Worm (Caenorhabditis elegans): ENCODE results near the gene R09H10.2.
"Not testable (repeated sequence)": the region's sequence is repeated elsewhere in the genome, so short reads cannot be mapped to it uniquely, and the experiment has no call there.

Gene R09H10.2

DNA sequence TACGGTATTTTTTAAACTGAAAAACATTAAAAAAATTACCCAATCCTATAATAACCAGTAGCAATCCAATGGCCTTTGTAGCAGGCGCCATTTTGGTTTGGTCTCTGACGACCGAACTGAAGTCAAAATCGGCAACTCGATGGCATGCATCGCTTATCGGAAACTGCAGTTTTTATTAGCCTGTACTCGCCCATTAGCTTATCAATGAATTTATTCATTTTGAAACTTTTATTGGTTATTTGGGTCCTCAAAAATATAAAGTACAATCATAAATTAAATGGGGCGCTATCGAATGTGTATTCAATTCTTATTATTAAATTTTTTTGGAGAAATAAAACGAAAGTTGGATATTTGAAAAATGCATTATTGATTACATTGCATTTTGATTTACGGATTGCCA is 26.0 kb downstream of the R09H10.2 start, which contains the start of gene R09H10.5:
TSS of gene R09H10.5 (minus strand) at position 106 of the 400 bp plus-strand sequence.
- TF ChIP-seq sem-2 (GFP tag; optimal IDR thresholded peaks at IDR 0.05) (no peak), ztf-11 (tag; optimal IDR thresholded peaks at IDR 0.05) (no peak), nhr-237 (tag; optimal IDR thresholded peaks at IDR 0.05) (no peak), lin-32 (GFP tag; optimal IDR thresholded peaks at IDR 0.05) (no peak), ces-1 (GFP tag; optimal IDR thresholded peaks at IDR 0.05) (no peak), ceh-43 (GFP tag; optimal IDR thresholded peaks at IDR 0.05) (no peak), M03D4.4 (tag; optimal IDR thresholded peaks at IDR 0.05) (no peak), hlh-1 (tag; optimal IDR thresholded peaks at IDR 0.05) (no peak), ceh-83 (GFP tag; optimal IDR thresholded peaks at IDR 0.05) (no peak), tbx-8 (GFP tag; optimal IDR thresholded peaks at IDR 0.05) (no peak), drap-1 (GFP tag; optimal IDR thresholded peaks at IDR 0.05) (no peak), unc-120 (tag; optimal IDR thresholded peaks at IDR 0.05; ENCODE audit: poor library complexity, severe bottlenecking) (no peak), elt-1 (tag; optimal IDR thresholded peaks at IDR 0.05; ENCODE audit: borderline replicate concordance, insufficient read depth) (no peak), mep-1 (tag; optimal IDR thresholded peaks at IDR 0.05) (no peak), cnd-1 (tag; optimal IDR thresholded peaks at IDR 0.05) (no peak), nhr-2 (tag; optimal IDR thresholded peaks at IDR 0.05) (no peak)

DNA sequence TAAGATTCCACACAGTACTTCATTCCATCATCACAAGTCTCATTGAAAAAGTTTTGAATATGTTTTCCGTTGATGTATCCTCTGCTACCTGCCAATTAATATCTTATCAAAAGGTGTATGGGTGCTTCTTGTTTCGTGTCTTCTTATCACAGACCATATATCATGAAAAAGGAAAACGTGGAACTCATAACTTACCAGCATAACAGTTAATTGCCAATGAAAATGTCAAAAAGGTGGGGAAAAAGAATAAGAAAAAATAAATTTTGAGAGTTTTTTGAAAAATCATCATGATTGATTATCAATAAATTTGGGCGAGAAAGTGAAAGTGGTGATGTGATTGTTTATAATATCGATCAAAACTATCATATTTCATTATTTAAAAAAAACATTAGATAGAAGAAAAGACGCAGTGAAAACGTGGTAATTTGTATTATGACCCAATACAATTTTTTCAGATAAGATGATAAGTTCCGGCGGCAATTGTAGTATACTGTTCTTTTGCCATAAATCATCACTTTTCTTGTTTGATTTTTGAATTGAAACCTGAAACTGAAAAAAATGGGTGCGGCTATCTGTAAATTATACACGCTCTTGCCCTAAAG is 28.3 kb downstream of the R09H10.2 start, which contains the start of gene F56C4.4:
TSS of gene F56C4.4 (minus strand) at position 315 of the 602 bp plus-strand sequence.
- TF ChIP-seq ceh-43 (GFP tag; optimal IDR thresholded peaks at IDR 0.05) (no peak), ham-2 (GFP tag; optimal IDR thresholded peaks at IDR 0.05) (no peak), lin-32 (GFP tag; optimal IDR thresholded peaks at IDR 0.05) (no peak), unc-39 (tag; optimal IDR thresholded peaks at IDR 0.05) (no peak), blmp-1 (tag; optimal IDR thresholded peaks at IDR 0.05) (no peak), zip-8 (tag; optimal IDR thresholded peaks at IDR 0.05) (no peak)

DNA sequence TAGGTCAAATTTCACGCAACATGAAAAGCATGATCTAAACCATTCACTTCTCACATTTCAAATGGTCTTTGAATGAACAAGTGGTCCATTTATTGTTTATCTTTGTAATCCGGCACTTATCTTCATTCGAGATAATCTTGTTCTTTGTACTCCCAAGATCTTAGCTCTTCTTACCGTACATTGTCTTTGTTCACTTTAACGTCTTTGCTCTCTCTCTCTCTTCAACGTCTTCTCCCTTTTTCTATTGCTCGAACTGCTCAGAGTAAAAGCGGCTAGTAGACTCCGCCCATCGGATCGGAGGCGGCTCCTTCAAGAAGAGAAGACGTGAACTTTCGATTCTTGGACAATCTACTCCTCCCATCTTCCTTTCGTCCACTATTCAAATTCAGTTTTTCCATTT is 33.9 kb downstream of the R09H10.2 start, which contains the start of gene F56C4.1:
TSS of gene F56C4.1 (plus strand) at position 301 of the 400 bp plus-strand sequence.
- no peak for TF ChIP-seq ztf-11 (tag; optimal IDR thresholded peaks at IDR 0.05)
- TF ChIP-seq ceh-39 (tag; optimal IDR thresholded peaks at IDR 0.05): no peak
- no peak for TF ChIP-seq blmp-1 (tag; optimal IDR thresholded peaks at IDR 0.05)
- no peak for TF ChIP-seq lsy-2 (tag; optimal IDR thresholded peaks at IDR 0.05)
- TF ChIP-seq nhr-76 (tag; optimal IDR thresholded peaks at IDR 0.05): no peak
- TF ChIP-seq lin-13 (tag; optimal IDR thresholded peaks at IDR 0.05): no peak
- TF ChIP-seq ceh-43 (GFP tag; optimal IDR thresholded peaks at IDR 0.05): no peak
- no peak for TF ChIP-seq mls-2 (tag; optimal IDR thresholded peaks at IDR 0.05)
- no peak for TF ChIP-seq unc-62 (GFP tag; optimal IDR thresholded peaks at IDR 0.05)
- no peak for TF ChIP-seq drap-1 (GFP tag; optimal IDR thresholded peaks at IDR 0.05)
- no peak for TF ChIP-seq hlh-1 (tag; optimal IDR thresholded peaks at IDR 0.05)
- no peak for TF ChIP-seq ham-2 (GFP tag; optimal IDR thresholded peaks at IDR 0.05)
- TF ChIP-seq pha-4 (tag; optimal IDR thresholded peaks at IDR 0.05): no peak

DNA sequence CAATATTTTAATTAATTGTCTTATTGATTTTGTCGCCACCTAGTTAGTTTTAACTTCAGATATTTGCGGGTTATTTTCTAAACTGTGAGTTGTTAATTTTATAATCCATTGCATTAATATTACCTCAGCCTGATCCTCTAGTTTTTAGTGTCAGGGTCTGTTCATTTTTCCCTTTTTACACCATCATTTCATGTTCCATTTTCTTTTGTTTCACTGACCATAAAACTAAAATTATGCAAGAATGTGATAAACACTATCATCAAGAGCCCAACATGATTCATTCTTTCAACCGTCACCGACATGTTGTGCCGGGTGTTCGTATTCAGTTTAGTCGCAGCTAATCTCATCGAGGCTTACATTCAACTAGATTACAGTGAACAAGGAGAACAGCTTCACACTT is 36.2 kb downstream of the R09H10.2 start, which contains the start of gene F56C4.2:
TSS of gene F56C4.2 (plus strand) at position 301 of the 400 bp plus-strand sequence.
- TF ChIP-seq zip-8 (tag; optimal IDR thresholded peaks at IDR 0.05) (no peak), unc-62 (GFP tag; optimal IDR thresholded peaks at IDR 0.05) (no peak), sptf-1 (tag; optimal IDR thresholded peaks at IDR 0.05) (no peak), nhr-28 (tag; optimal IDR thresholded peaks at IDR 0.05) (no peak), nhr-237 (tag; optimal IDR thresholded peaks at IDR 0.05) (no peak), blmp-1 (tag; optimal IDR thresholded peaks at IDR 0.05) (no peak), tbx-8 (GFP tag; optimal IDR thresholded peaks at IDR 0.05) (no peak), elt-1 (tag; optimal IDR thresholded peaks at IDR 0.05; ENCODE audit: borderline replicate concordance, insufficient read depth) (no peak), M03D4.4 (tag; optimal IDR thresholded peaks at IDR 0.05) (no peak), mep-1 (tag; optimal IDR thresholded peaks at IDR 0.05) (no peak), cnd-1 (tag; optimal IDR thresholded peaks at IDR 0.05) (no peak), snpc-4 (tag; optimal IDR thresholded peaks at IDR 0.05) (no peak), ceh-39 (tag; optimal IDR thresholded peaks at IDR 0.05) (no peak)

DNA sequence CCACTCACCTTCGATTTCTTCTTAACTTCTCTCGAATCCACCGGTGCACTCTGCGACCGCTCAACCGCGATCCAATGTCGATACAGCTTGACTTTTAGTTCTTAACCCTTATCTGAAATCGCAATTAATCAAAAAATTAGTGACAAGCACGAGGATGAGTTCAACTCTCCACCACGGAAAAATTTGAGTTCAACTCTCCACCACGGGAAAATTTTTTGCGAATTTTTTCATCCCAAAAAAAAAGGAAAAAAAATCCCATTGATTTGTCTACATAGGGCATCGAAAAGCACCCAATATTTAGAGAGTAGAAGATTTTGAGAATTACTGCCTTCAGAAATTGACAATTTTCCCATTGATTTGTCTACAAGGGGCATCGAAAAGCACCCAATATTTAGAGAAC is 51.3 kb downstream of the R09H10.2 start, which contains the start of gene glb-19:
TSS of gene glb-19 (minus strand) at position 101 of the 400 bp plus-strand sequence.
- not testable (repeated sequence) for TF ChIP-seq mab-5, ztf-11, unc-39 (tag; optimal IDR thresholded peaks at IDR 0.05)
